Worm (Caenorhabditis elegans): ENCODE results near the gene timm-17B.1.

ce11 chrIV:4712376-4712775 lies 32.9 kb downstream of the timm-17B.1 start, which contains the start of gene yars-2:
- no peak for TF ChIP-seq unc-62 (GFP tag; optimal IDR thresholded peaks at IDR 0.05)
- no peak for TF ChIP-seq mls-2 (tag; optimal IDR thresholded peaks at IDR 0.05)
- TF ChIP-seq flh-1 (GFP tag; optimal IDR thresholded peaks at IDR 0.05) = no peak
- no peak for TF ChIP-seq blmp-1 (tag; optimal IDR thresholded peaks at IDR 0.05)
- no peak for TF ChIP-seq pha-4 (tag; optimal IDR thresholded peaks at IDR 0.05)
- no peak for TF ChIP-seq nhr-28 (tag; optimal IDR thresholded peaks at IDR 0.05)
- TF ChIP-seq snpc-4 (tag; optimal IDR thresholded peaks at IDR 0.05) = no peak
- TF ChIP-seq ceh-39 (tag; optimal IDR thresholded peaks at IDR 0.05) = no peak
- no peak for TF ChIP-seq nhr-12 (tag; optimal IDR thresholded peaks at IDR 0.05)
- TF ChIP-seq elt-1 (tag; optimal IDR thresholded peaks at IDR 0.05; ENCODE audit: borderline replicate concordance, insufficient read depth) = no peak
- TF ChIP-seq ztf-11 (tag; optimal IDR thresholded peaks at IDR 0.05) = no peak
- peak; percentile 5 for TF ChIP-seq ces-1 (GFP tag; optimal IDR thresholded peaks at IDR 0.05)
- TF ChIP-seq lin-13 (tag; optimal IDR thresholded peaks at IDR 0.05) = no peak
- no peak for TF ChIP-seq nhr-237 (tag; optimal IDR thresholded peaks at IDR 0.05)
